Fruit fly (Drosophila melanogaster) whole organism, larva: ENCODE data around the gene CG42337.

ENCODE experiments used
- noc ChIP-seq: fragments of 200-800 bp; sonication (Bioruptor generic); optimal IDR thresholded peaks from 3 replicates; lab custom pipeline; 2019; ENCODE audit warnings: missing biosample characterization, mild to moderate bottlenecking, missing genetic modification characterization, moderate library complexity

Gene CG42337

DNA sequence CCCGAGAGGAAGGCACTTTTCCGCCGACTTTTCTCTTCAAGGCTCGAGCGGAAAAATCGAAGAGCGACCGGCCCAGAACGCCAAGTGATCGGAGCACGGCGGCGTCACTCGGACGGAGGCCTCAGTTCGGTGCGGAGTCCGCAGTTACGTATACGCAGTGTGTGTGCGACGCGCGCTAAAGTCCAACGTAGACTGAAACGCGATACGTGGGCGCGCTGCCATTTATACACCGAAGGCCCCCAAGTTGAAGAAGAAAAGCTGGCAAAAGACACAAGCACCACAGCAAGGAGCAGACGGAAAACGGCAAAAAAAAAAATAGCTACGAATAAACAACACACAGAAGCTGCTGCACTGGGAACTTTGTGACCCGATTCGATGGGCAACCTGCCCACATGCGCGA is at the start of gene CG42337:
Gene CG42337, minus strand, starts transcription at position 194 of the 400 bp plus-strand sequence.
- TF ChIP-seq noc (tag; lab: Kevin White, UChicago): no peak

dm6 chr3L:21242958-21243357 is 49.8 kb upstream of the CG42337 start:
- no peak for TF ChIP-seq noc (tag; lab: Kevin White, UChicago)

DNA sequence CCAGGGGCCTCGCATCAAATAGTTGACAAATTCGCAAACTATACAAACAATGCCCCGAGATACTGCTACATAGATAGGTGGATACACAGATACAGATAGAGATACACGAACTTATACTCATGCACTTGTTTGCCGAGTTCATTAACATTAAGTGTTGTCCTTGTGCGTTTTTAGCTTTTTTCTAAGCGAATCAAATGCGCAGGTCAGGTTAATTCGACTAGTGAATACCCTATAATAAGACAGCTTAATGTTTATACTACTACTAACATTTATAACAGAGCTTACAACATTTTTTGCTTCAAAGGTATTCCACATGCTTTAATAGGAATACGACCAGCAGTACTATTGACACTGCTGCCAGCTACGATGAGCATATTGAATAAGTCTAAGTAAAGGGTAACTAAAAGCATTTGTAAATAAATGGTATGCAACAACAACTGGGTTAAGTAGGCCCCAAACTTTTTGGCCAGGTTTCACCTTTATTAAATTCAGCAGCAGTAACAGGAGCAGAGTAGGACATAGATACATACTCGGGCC is 48.4 kb upstream of the CG42337 start:
- TF ChIP-seq noc (tag; lab: Kevin White, UChicago): peak; percentile 27

DNA sequence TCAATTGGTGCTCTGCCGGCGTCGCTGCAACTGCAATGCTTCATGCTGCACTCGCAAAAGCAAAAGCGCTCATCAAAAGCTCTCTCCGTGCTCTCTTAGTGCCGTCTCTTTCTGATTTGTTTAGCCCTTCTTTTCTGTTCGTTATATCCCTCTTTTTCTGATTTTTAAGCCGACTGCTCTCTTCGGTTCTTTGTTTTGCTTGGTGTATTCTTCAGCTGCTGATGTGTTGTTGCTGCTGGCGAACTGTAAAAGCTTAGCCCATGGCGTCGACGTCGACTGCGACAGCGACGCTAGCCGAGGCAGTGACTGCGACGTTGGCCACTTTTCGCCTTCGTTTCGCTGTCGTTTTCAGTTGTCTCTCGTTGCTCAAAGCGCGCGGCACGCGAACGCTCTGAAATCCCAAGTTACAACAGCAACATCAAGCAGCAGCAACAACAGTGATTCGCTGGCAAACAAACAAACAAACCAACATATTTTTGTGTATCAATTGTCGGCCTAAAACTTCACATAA is 46.9 kb upstream of the CG42337 start:
- no peak for TF ChIP-seq noc (tag; lab: Kevin White, UChicago)

dm6 chr3L:21238377-21238776 is 45.2 kb upstream of the CG42337 start:
- TF ChIP-seq noc (tag; lab: Kevin White, UChicago): no peak

DNA sequence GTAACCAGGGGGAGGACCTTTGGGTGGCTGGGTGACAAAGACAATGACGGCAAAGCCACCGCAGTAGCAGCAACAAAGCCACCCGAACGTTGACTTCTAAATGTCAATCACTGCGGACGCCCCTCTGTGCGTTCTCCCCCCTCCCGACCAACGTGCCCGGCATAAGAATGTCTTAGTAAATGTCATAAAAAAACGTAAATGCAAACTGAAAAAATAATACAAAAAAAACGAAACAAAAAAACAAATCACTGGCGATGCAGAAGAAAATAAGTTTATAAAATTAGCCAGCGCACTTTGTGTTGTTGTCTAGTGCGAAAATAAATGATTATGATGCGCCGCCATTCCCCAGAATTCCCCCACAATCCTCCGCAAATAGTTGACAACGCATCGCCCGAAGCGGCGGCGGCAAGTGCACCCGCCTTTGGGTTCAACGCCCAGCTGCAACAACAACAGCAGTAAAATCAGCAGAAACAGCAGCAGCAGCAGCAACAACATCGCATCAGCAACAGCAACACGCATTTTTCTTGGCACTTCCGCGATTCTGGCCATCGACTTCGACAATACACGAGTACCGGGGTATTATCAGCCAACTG is 43.9 kb upstream of the CG42337 start:
- no peak for TF ChIP-seq noc (tag; lab: Kevin White, UChicago)

DNA sequence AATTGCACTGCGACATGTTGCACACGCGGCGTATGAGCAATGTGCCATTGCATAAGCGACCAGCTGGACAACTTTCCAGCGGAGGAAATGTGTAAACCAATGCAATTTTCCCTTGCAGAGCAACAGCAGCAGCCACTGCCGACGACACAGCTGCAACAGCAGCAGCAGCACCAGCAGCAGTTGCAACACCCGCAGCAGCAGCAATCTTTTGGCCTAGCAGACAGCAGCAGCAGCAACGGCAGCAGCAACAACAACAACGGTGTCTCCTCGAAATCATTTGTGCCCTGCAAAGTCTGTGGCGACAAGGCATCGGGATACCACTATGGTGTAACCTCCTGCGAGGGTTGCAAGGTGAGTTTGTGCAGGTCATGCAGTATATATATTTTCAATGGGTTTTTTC is 37.6 kb upstream of the CG42337 start:
- no peak for TF ChIP-seq noc (tag; lab: Kevin White, UChicago)

DNA sequence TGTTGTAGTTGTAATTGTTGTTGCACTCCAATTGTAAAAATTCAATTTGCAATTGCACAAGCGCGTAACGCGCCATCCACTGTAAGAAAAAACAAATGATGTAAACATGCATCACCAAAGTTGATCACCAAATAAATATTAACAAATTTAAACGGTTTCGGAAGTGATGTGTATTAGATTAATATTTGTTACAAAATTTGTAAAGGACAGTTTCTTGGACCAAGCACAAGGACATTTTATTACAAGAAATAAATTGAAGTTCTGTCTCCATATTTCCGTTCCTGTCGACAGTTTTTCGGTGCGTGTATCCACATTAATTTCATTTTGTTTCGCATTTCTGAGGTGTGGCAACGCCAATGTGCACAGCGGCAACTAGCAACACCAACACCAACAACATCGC is 36.6 kb upstream of the CG42337 start:
- no peak for TF ChIP-seq noc (tag; lab: Kevin White, UChicago)

DNA sequence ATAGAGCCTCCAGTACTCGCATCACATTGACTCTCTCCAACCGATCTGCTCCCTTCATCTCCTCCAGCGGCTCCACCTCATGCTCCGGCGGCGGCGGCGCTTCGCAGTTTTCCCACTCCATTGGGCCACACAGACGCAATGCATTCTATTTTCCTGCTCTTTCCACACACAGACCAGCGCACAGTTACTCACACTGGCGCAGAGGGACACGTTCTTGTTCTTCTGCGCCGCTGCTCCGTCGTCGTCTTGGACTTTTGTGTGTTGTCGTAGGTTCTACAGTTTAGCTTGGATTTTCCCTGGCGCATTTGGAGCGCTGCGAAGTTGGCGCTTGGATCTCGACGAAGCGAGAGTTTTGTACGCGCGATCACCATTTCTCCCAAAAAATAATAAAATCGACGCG is 33.1 kb upstream of the CG42337 start, which contains the start of gene Eip78C:
Gene Eip78C, plus strand, starts transcription at position 301 of the 400 bp plus-strand sequence.
- no peak for TF ChIP-seq noc (tag; lab: Kevin White, UChicago)

- no peak for TF ChIP-seq noc (tag; lab: Kevin White, UChicago)
Observed at dm6 chr3L:21225642-21226041, 32.5 kb upstream of the CG42337 start.

- TF ChIP-seq noc (tag; lab: Kevin White, UChicago): no peak
Observed at dm6 chr3L:21224701-21225223, 31.6 kb upstream of the CG42337 start.

DNA sequence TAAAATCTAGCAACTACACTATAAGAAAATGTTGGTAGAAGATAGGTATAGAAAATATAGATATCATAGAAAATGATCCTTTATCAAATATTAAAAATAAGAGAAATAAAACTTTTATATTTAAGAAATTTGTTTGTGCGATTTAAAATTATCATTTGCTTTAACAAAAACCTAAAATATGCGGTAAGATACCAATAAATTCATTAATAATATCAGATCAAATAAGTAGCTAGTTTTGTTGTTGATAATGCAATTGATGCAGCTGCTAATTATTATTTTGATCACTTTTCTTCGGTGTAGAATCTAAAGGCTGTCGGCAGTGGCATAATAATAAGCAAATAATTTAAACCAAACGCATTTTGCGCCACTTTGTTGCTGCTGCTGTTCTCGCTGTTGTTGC is 31.1 kb upstream of the CG42337 start:
- TF ChIP-seq noc (tag; lab: Kevin White, UChicago): no peak

- no peak for TF ChIP-seq noc (tag; lab: Kevin White, UChicago)
Observed at dm6 chr3L:21223268-21223667, 30.1 kb upstream of the CG42337 start.

DNA sequence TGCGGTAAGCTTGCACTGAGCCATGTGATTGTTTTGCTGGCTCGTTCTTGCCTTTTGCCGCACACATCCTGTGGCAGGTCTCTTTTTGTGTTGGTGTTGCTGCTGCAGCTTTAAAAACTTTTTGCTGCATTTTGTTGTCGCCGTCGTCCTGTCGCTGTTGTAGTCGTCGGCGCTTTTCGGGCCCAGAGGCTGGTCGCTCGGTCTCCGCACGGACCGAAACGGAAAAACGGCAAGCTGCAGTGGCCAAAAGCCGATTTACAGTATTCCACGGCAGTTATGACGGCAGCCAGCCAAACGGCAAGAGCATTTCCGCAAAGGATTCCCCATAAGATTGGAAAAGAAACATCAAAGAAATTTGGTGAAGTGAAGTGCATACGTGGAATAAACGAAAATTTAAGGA is 26.9 kb upstream of the CG42337 start, which contains the start of gene CG43219:
Gene CG43219, plus strand, starts transcription at position 301 of the 400 bp plus-strand sequence.
- TF ChIP-seq noc (tag; lab: Kevin White, UChicago): no peak

- no peak for TF ChIP-seq noc (tag; lab: Kevin White, UChicago)
Observed at dm6 chr3L:21219160-21219559, 26.0 kb upstream of the CG42337 start.

DNA sequence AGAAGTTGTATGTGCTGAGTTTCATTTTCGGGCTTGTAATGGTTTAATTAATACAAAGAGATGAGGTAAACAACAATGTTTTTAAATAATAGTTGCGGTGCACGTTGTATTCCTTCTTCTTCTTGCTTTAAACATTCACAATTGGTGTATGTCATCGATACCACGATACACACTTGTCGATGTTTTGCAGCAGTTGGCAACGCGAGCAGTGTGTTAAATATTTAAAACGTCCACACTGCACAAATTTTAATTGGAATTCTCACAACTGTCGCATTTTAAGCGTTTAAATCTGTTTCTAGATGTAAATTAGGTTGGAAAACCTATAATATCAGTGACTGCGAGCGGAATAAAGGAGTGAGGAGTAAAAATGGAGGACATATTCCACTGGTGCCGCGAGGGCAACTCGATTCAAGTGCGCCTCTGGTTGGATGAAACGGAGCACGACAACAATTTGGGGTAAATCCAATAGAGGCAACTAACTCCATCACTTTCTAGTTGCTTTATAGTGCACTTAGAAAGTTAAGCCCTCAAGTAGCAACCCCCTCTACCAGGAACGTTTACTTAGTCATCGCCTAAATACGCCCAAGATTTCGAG is 23.6 kb upstream of the CG42337 start, which contains the start of the genes Trmt112 and Ilk:
Gene Trmt112, minus strand, starts transcription at position 143 of the 595 bp plus-strand sequence.
Gene Ilk, plus strand, starts transcription at position 205 of the 595 bp plus-strand sequence.
- no peak for TF ChIP-seq noc (tag; lab: Kevin White, UChicago)
